Fruit fly (Drosophila melanogaster) whole organism, prepupa: Measurements from ENCODE around the gene Drgx.
A peak's percentile ranks its signal among the peaks of the same experiment; 100 is the strongest.

Experiments
- Blimp-1 ChIP-seq: fragments of 200-800 bp; sonication (Bioruptor generic); optimal IDR thresholded peaks from 3 replicates; lab custom pipeline; 2017; ENCODE audit warnings: missing biosample characterization, missing genetic modification characterization, mild to moderate bottlenecking, moderate library complexity, missing genetic modification reagents
- CG10631 ChIP-seq: fragments of 200-800 bp; sonication (Bioruptor generic); optimal IDR thresholded peaks from 2 replicates; lab custom pipeline; 2016; ENCODE audit warnings: missing biosample characterization, missing genetic modification characterization
- CG10669 ChIP-seq: fragments of 200-800 bp; sonication (Bioruptor generic); optimal IDR thresholded peaks from 3 replicates; lab custom pipeline; 2018; ENCODE audit warnings: missing biosample characterization, mild to moderate bottlenecking, missing genetic modification characterization, moderate library complexity
- CG11762 ChIP-seq: fragments of 200-800 bp; sonication (Bioruptor generic); optimal IDR thresholded peaks from 3 replicates; lab custom pipeline; 2016; ENCODE audit warnings: missing biosample characterization, missing genetic modification characterization; ENCODE audit not compliant: insufficient read depth
- CG11902 ChIP-seq: fragments of 200-800 bp; sonication (Bioruptor generic); optimal IDR thresholded peaks from 3 replicates; lab custom pipeline; 2016; ENCODE audit warnings: missing biosample characterization, missing genetic modification characterization
- CG15336 ChIP-seq: fragments of 200-800 bp; sonication (Bioruptor generic); IDR thresholded peaks from 2 replicates; pipeline ENCODE4 v1.3.6; 2022; ENCODE audit warnings: missing biosample characterization, missing genetic modification characterization
- CG1621 ChIP-seq: fragments of 200-800 bp; sonication (Bioruptor generic); optimal IDR thresholded peaks from 3 replicates; lab custom pipeline; 2018; ENCODE audit warnings: missing biosample characterization, mild to moderate bottlenecking, missing genetic modification characterization
- CG16779 ChIP-seq: fragments of 200-800 bp; sonication (Bioruptor generic); optimal IDR thresholded peaks from 3 replicates; lab custom pipeline; 2017; ENCODE audit warnings: missing biosample characterization, mild to moderate bottlenecking, missing genetic modification characterization
- CG3032 ChIP-seq: fragments of 200-800 bp; optimal IDR thresholded peaks from 2 replicates; lab custom pipeline; 2019; ENCODE audit warnings: missing biosample characterization, mild to moderate bottlenecking, missing genetic modification characterization, moderate library complexity
- CG34406 ChIP-seq: fragments of 200-800 bp; sonication (Bioruptor generic); optimal IDR thresholded peaks from 3 replicates; lab custom pipeline; 2016; ENCODE audit warnings: missing biosample characterization, missing genetic modification characterization
- CG3919 ChIP-seq: fragments of 200-800 bp; sonication (Bioruptor generic); optimal IDR thresholded peaks from 3 replicates; lab custom pipeline; 2016; ENCODE audit warnings: missing biosample characterization, missing genetic modification characterization
- CG4318 ChIP-seq: fragments of 200-800 bp; sonication (Bioruptor generic); optimal IDR thresholded peaks from 3 replicates; lab custom pipeline; 2017; ENCODE audit warnings: missing biosample characterization, mild to moderate bottlenecking, missing genetic modification characterization
- CG6163 ChIP-seq: fragments of 200-800 bp; sonication (Bioruptor generic); IDR thresholded peaks from 3 replicates; pipeline ENCODE4 v1.3.6; 2022; ENCODE audit warnings: missing biosample characterization, missing genetic modification characterization
- CG6276 ChIP-seq: fragments of 200-800 bp; sonication (Bioruptor generic); optimal IDR thresholded peaks from 2 replicates; lab custom pipeline; 2017; ENCODE audit warnings: missing biosample characterization, mild to moderate bottlenecking, missing genetic modification characterization
- CG6792 ChIP-seq: fragments of 200-800 bp; sonication (Bioruptor generic); optimal IDR thresholded peaks from 3 replicates; lab custom pipeline; 2016; ENCODE audit warnings: missing biosample characterization, missing genetic modification characterization
- CG6808 ChIP-seq: fragments of 200-800 bp; sonication (Bioruptor generic); optimal IDR thresholded peaks from 3 replicates; lab custom pipeline; 2017; ENCODE audit warnings: missing biosample characterization, missing genetic modification characterization, mild to moderate bottlenecking, moderate library complexity, missing genetic modification reagents
- CG6854 ChIP-seq: fragments of 200-800 bp; sonication (Bioruptor generic); optimal IDR thresholded peaks from 2 replicates; lab custom pipeline; 2017; ENCODE audit warnings: missing biosample characterization, mild to moderate bottlenecking, missing genetic modification characterization
- CG7368 ChIP-seq: fragments of 200-800 bp; sonication (Bioruptor generic); optimal IDR thresholded peaks from 3 replicates; lab custom pipeline; 2016; ENCODE audit warnings: missing biosample characterization, missing genetic modification characterization
- CG8119 ChIP-seq: fragments of 200-800 bp; sonication (Bioruptor generic); IDR thresholded peaks from 3 replicates; pipeline ENCODE4 v1.3.6; 2022; ENCODE audit warnings: missing biosample characterization, missing genetic modification characterization
- CG8319 ChIP-seq: fragments of 200-800 bp; sonication (Bioruptor generic); optimal IDR thresholded peaks from 3 replicates; lab custom pipeline; 2016; ENCODE audit warnings: missing biosample characterization, missing genetic modification characterization
- CG8632 ChIP-seq: fragments of 200-800 bp; sonication (Bioruptor generic); optimal IDR thresholded peaks from 3 replicates; lab custom pipeline; 2016; ENCODE audit warnings: missing biosample characterization, missing genetic modification characterization
- CG9139 ChIP-seq: fragments of 200-800 bp; sonication (Bioruptor generic); optimal IDR thresholded peaks from 3 replicates; lab custom pipeline; 2017; ENCODE audit warnings: missing biosample characterization, mild to moderate bottlenecking, missing genetic modification characterization
- Eip78C ChIP-seq: fragments of 200-800 bp; sonication (Bioruptor generic); peaks from one replicate; lab custom pipeline; 2016; ENCODE audit warnings: missing biosample characterization, missing genetic modification characterization
- Ets21C ChIP-seq: fragments of 200-800 bp; sonication (Bioruptor generic); optimal IDR thresholded peaks from 3 replicates; lab custom pipeline; 2016; ENCODE audit warnings: missing biosample characterization, missing genetic modification characterization
- Ets96B ChIP-seq: fragments of 200-800 bp; optimal IDR thresholded peaks from 2 replicates; lab custom pipeline; 2019; ENCODE audit warnings: missing biosample characterization, mild to moderate bottlenecking, missing genetic modification characterization, moderate library complexity
- Gug ChIP-seq: fragments of 200-800 bp; sonication (Bioruptor generic); IDR thresholded peaks from 2 replicates; pipeline ENCODE4 v1.3.6; 2022; ENCODE audit warnings: missing biosample characterization, missing genetic modification characterization
- Hr4 ChIP-seq: fragments of 200-800 bp; sonication (Bioruptor generic); optimal IDR thresholded peaks from 3 replicates; lab custom pipeline; 2016; ENCODE audit warnings: missing biosample characterization, missing genetic modification characterization
- Lpt ChIP-seq: fragments of 200-800 bp; sonication (Bioruptor generic); optimal IDR thresholded peaks from 3 replicates; lab custom pipeline; 2016; ENCODE audit warnings: missing biosample characterization, missing genetic modification characterization
- OdsH ChIP-seq: fragments of 200-800 bp; sonication (Bioruptor generic); optimal IDR thresholded peaks from 3 replicates; lab custom pipeline; 2016; ENCODE audit warnings: missing biosample characterization, missing genetic modification characterization
- Smox ChIP-seq: fragments of 200-800 bp; sonication (Bioruptor generic); optimal IDR thresholded peaks from 3 replicates; lab custom pipeline; 2016; ENCODE audit warnings: missing biosample characterization, missing genetic modification characterization
- Sox102F ChIP-seq: fragments of 200-800 bp; sonication (Bioruptor generic); optimal IDR thresholded peaks from 2 replicates; lab custom pipeline; 2016; ENCODE audit warnings: missing biosample characterization, mild to moderate bottlenecking, missing genetic modification characterization
- Sox14 ChIP-seq: fragments of 200-800 bp; sonication (Bioruptor generic); optimal IDR thresholded peaks from 3 replicates; lab custom pipeline; 2016; ENCODE audit warnings: missing biosample characterization, missing genetic modification characterization
- achi ChIP-seq: fragments of 200-800 bp; sonication (Bioruptor generic); optimal IDR thresholded peaks from 3 replicates; lab custom pipeline; 2016; ENCODE audit warnings: missing biosample characterization, missing genetic modification characterization
- acj6 ChIP-seq: fragments of 200-800 bp; sonication (Bioruptor generic); optimal IDR thresholded peaks from 3 replicates; lab custom pipeline; 2016; ENCODE audit warnings: missing biosample characterization, missing genetic modification characterization
- cyc ChIP-seq: fragments of 200-800 bp; sonication (Bioruptor generic); optimal IDR thresholded peaks from 3 replicates; lab custom pipeline; 2016; ENCODE audit warnings: missing biosample characterization, missing genetic modification characterization
- dac ChIP-seq: fragments of 200-800 bp; sonication (Bioruptor generic); optimal IDR thresholded peaks from 2 replicates; lab custom pipeline; 2017; ENCODE audit warnings: missing biosample characterization, mild to moderate bottlenecking, missing genetic modification characterization
- dsx ChIP-seq: fragments of 200-800 bp; optimal IDR thresholded peaks from 3 replicates; lab custom pipeline; 2019; ENCODE audit warnings: missing biosample characterization, mild to moderate bottlenecking, missing genetic modification characterization, moderate library complexity; ENCODE audit not compliant: poor library complexity, severe bottlenecking
- eg ChIP-seq: fragments of 200-800 bp; sonication (Bioruptor generic); IDR thresholded peaks from 3 replicates; pipeline ENCODE4 v1.3.6; 2022; ENCODE audit warnings: missing biosample characterization, missing genetic modification characterization
- esn ChIP-seq: fragments of 200-800 bp; sonication (Bioruptor generic); optimal IDR thresholded peaks from 2 replicates; lab custom pipeline; 2016; ENCODE audit warnings: missing biosample characterization, mild to moderate bottlenecking, missing genetic modification characterization, moderate library complexity
- fd59A ChIP-seq: fragments of 200-800 bp; sonication (Bioruptor generic); optimal IDR thresholded peaks from 2 replicates; lab custom pipeline; 2017; ENCODE audit warnings: missing biosample characterization, mild to moderate bottlenecking, missing genetic modification characterization, missing genetic modification reagents
- lz ChIP-seq: fragments of 200-800 bp; sonication (Bioruptor generic); optimal IDR thresholded peaks from 3 replicates; lab custom pipeline; 2016; ENCODE audit warnings: missing biosample characterization, missing genetic modification characterization
- net ChIP-seq: fragments of 200-800 bp; sonication (Bioruptor generic); optimal IDR thresholded peaks from 3 replicates; lab custom pipeline; 2016; ENCODE audit warnings: missing biosample characterization, missing genetic modification characterization
- pdm3 ChIP-seq: fragments of 200-800 bp; sonication (Bioruptor generic); optimal IDR thresholded peaks from 3 replicates; lab custom pipeline; 2016; ENCODE audit warnings: missing biosample characterization, missing genetic modification characterization
- salr ChIP-seq, 2 experiments: fragments of 200-800 bp; sonication (Bioruptor generic); optimal IDR thresholded peaks; 3 replicates each; lab custom pipeline; 2016 to 2018; ENCODE audit warnings: missing biosample characterization in 2 of 2, missing genetic modification characterization in 2 of 2, mild to moderate bottlenecking in 1 of 2
- spab ChIP-seq: fragments of 200-800 bp; sonication (Bioruptor generic); optimal IDR thresholded peaks from 2 replicates; lab custom pipeline; 2017; ENCODE audit warnings: missing biosample characterization, mild to moderate bottlenecking, missing genetic modification characterization, missing genetic modification reagents
- ss ChIP-seq, 2 experiments: fragments of 200-800 bp; sonication (Bioruptor generic); optimal IDR thresholded peaks; 2 replicates in 1 of 2; 3 replicates in 1 of 2; lab custom pipeline; 2017 to 2018; ENCODE audit warnings: mild to moderate bottlenecking in 2 of 2, missing biosample characterization in 2 of 2, missing genetic modification characterization in 2 of 2, moderate library complexity in 1 of 2
- topi ChIP-seq: fragments of 200-800 bp; sonication (Bioruptor generic); optimal IDR thresholded peaks from 3 replicates; lab custom pipeline; 2016; ENCODE audit warnings: missing biosample characterization, missing genetic modification characterization
- vri ChIP-seq: fragments of 200-800 bp; sonication (Bioruptor generic); optimal IDR thresholded peaks from 3 replicates; lab custom pipeline; 2016; ENCODE audit warnings: missing biosample characterization, mild to moderate bottlenecking, missing genetic modification characterization

The Drgx gene

DNA sequence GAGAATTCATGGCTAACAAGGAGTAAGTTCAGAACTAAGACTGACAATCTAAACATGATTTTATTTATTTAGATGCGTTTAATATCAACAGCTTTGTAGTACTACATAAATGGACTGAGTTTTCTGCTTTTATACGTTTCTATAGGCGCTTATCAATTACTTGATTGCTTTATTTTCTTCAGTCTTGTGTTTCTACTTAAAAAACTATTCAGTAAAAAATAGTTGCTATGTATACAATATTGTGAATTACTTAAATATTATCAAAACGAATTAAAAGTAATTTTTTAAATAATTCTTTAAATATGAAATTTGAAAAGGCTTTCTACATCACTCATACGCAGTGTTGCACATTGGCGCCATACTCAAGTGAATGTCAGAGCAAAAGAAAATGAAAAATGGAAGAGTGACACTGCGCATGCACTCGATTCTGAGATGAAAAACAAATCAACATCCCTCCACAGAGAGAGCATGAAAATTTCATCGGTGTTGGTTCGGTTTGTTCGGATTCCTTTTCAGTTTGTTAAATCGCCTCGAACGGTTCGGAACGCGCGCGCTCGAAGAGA is 55.2 kb downstream of the Drgx start, which contains the start of the genes lectin-24A and Shaw:
Gene lectin-24A, minus strand, starts transcription at position 101 of the 563 bp plus-strand sequence.
Gene Shaw, plus strand, starts transcription at position 513 of the 563 bp plus-strand sequence.
- TF ChIP-seq salr (GFP tag; optimal IDR thresholded peaks at IDR 0.05; lab: Kevin White, UChicago) (no peak), achi (GFP tag; lab: Kevin White, UChicago) (peak; percentile 11)

DNA sequence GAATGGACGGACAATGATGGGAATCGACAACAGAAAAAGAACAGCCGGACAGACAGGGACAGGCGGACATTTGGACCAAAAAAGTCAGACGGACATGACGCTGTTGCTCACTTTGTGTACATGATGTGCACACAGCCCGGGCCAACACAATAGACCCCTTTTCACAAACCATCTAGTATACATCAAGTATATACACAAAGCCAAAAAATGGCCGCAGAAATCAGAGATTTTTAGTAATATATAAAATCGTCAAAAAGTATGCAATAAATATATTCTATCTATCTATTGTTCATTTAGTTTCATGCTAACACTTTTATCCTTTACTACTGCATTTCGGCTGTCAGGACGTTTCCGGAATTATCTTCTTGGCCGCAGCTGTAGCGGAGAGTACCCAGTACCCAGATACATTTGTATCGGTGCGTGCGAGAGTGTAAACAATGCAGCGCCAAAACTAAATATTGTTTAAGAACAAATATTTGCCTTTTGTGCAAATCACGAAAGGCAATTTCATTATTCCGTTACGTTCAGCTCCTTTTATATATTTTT is 56.9 kb downstream of the Drgx start:
- TF ChIP-seq CG11762 (GFP tag; lab: Kevin White, UChicago) (no peak), Lpt (no peak), CG6808 (GFP tag; lab: Kevin White, UChicago) (peak; percentile 59), CG9139 (GFP tag; lab: Kevin White, UChicago) (peak; percentile 40), CG10669 (GFP tag; lab: Kevin White, UChicago) (peak; percentile 25), CG8119 (GFP tag; lab: Robert Waterston, UW) (no peak), spab (GFP tag; lab: Kevin White, UChicago) (peak; percentile 33), topi (GFP tag; lab: Kevin White, UChicago) (no peak), cyc (GFP tag; lab: Kevin White, UChicago) (peak; percentile 14), Sox14 (GFP tag; lab: Kevin White, UChicago) (peak; percentile 26), CG4318 (GFP tag; lab: Kevin White, UChicago) (no peak), acj6 (peak; percentile 39), CG34406 (peak; percentile 42), CG1621 (no peak), ss (GFP tag; optimal IDR thresholded peaks at IDR 0.05; lab: Kevin White, UChicago) (no peak), salr (GFP tag; optimal IDR thresholded peaks at IDR 0.05; lab: Kevin White, UChicago) (peak in 1 of 2 experiments; percentile 40), Smox (GFP tag; lab: Kevin White, UChicago) (peak; percentile 26), CG7368 (GFP tag; lab: Kevin White, UChicago) (peak; percentile 27), CG8632 (peak; percentile 42), Hr4 (peak; percentile 28), Gug (GFP tag; lab: Robert Waterston, UW) (no peak), lz (GFP tag; lab: Kevin White, UChicago) (peak; percentile 1), Sox102F (no peak), OdsH (peak; percentile 40), CG16779 (tag; lab: Kevin White, UChicago) (no peak), net (GFP tag; lab: Kevin White, UChicago) (no peak), Eip78C (peak; percentile 88), Ets21C (GFP tag; lab: Kevin White, UChicago) (no peak), esn (GFP tag; lab: Kevin White, UChicago) (no peak), Ets96B (tag; lab: Kevin White, UChicago) (no peak), dac (no peak), fd59A (GFP tag; lab: Kevin White, UChicago) (peak; percentile 45), vri (GFP tag; lab: Kevin White, UChicago) (no peak), dsx (GFP tag; lab: Kevin White, UChicago) (no peak), CG15336 (GFP tag; lab: Robert Waterston, UW) (no peak), CG6854 (GFP tag; lab: Kevin White, UChicago) (no peak), CG3919 (no peak), eg (GFP tag; lab: Robert Waterston, UW) (no peak), CG6792 (peak; percentile 22), CG11902 (GFP tag; lab: Kevin White, UChicago) (no peak), CG3032 (tag; lab: Kevin White, UChicago) (no peak), pdm3 (peak; percentile 50), Blimp-1 (no peak), CG8319 (GFP tag; lab: Kevin White, UChicago) (no peak), CG10631 (GFP tag; lab: Kevin White, UChicago) (peak; percentile 32), achi (GFP tag; lab: Kevin White, UChicago) (peak; percentile 33), CG6276 (GFP tag; lab: Kevin White, UChicago) (no peak), CG6163 (GFP tag; lab: Robert Waterston, UW) (no peak)
